Fruit fly (Drosophila melanogaster) whole organism, embryonic: ENCODE data around the gene CG3625.

Source experiments
- Bgb ChIP-seq: fragments of 200-800 bp; sonication (Bioruptor generic); IDR thresholded peaks from 2 replicates; pipeline ENCODE4 v1.3.6; 2022; ENCODE audit warnings: missing biosample characterization, missing genetic modification characterization; ENCODE audit not compliant: partially characterized antibody
- CG1024 ChIP-seq: fragments of 200-800 bp; sonication (Bioruptor generic); IDR thresholded peaks from 2 replicates; pipeline ENCODE4 v1.3.6; 2022; ENCODE audit warnings: missing biosample characterization, missing genetic modification characterization
- CG10431 ChIP-seq: fragments of 200-800 bp; sonication (Bioruptor generic); optimal IDR thresholded peaks from 3 replicates; lab custom pipeline; 2018; ENCODE audit warnings: missing biosample characterization, mild to moderate bottlenecking, missing genetic modification characterization
- CG11093 ChIP-seq: fragments of 200-800 bp; sonication (Bioruptor generic); IDR thresholded peaks from 3 replicates; pipeline ENCODE4 v1.3.6; 2022; ENCODE audit warnings: missing biosample characterization, missing genetic modification characterization
- CG12104 ChIP-seq: fragments of 200-800 bp; sonication (Bioruptor generic); optimal IDR thresholded peaks from 3 replicates; lab custom pipeline; 2016; ENCODE audit warnings: missing biosample characterization, missing genetic modification characterization
- CG12659 ChIP-seq: fragments of 200-800 bp; sonication (Bioruptor generic); optimal IDR thresholded peaks from 3 replicates; lab custom pipeline; 2017; ENCODE audit warnings: mild to moderate bottlenecking, missing biosample characterization, missing genetic modification reagents, missing genetic modification characterization
- CG12744 ChIP-seq: fragments of 200-800 bp; sonication (Bioruptor generic); optimal IDR thresholded peaks from 2 replicates; lab custom pipeline; 2016; ENCODE audit warnings: missing biosample characterization, missing genetic modification characterization
- CG14014 ChIP-seq: fragments of 200-800 bp; sonication (Bioruptor generic); IDR thresholded peaks from 2 replicates; pipeline ENCODE4 v1.3.6; 2022; ENCODE audit warnings: missing biosample characterization, missing genetic modification characterization
- CG15601 ChIP-seq: fragments of 200-800 bp; sonication (Bioruptor generic); optimal IDR thresholded peaks from 3 replicates; lab custom pipeline; 2019; ENCODE audit warnings: missing biosample characterization, mild to moderate bottlenecking, missing genetic modification characterization, moderate library complexity
- CG16813 ChIP-seq: fragments of 200-800 bp; sonication (Bioruptor generic); IDR thresholded peaks from 3 replicates; pipeline ENCODE4 v1.3.6; 2022; ENCODE audit warnings: missing biosample characterization, missing genetic modification characterization; ENCODE audit not compliant: partially characterized antibody
- CG18262 ChIP-seq: fragments of 200-800 bp; optimal IDR thresholded peaks from 3 replicates; lab custom pipeline; 2019; ENCODE audit warnings: missing biosample characterization, mild to moderate bottlenecking, missing genetic modification characterization, moderate library complexity
- CG31388 ChIP-seq: fragments of 200-800 bp; sonication (Bioruptor generic); optimal IDR thresholded peaks from 2 replicates; lab custom pipeline; 2016; ENCODE audit warnings: missing biosample characterization, missing genetic modification characterization
- CG3995 ChIP-seq: fragments of 200-800 bp; sonication (Bioruptor generic); optimal IDR thresholded peaks from 3 replicates; lab custom pipeline; 2016; ENCODE audit warnings: missing biosample characterization, missing genetic modification characterization
- CG6683 ChIP-seq: fragments of 200-800 bp; sonication (Bioruptor generic); optimal IDR thresholded peaks from 2 replicates; lab custom pipeline; 2017; ENCODE audit warnings: missing biosample characterization, mild to moderate bottlenecking, missing genetic modification characterization, missing genetic modification reagents
- CG6791 ChIP-seq: fragments of 200-800 bp; sonication (Bioruptor generic); IDR thresholded peaks from 3 replicates; pipeline ENCODE4 v1.3.6; 2022; ENCODE audit warnings: missing biosample characterization, missing genetic modification characterization; ENCODE audit not compliant: partially characterized antibody
- CG6854 ChIP-seq: fragments of 200-800 bp; sonication (Bioruptor generic); optimal IDR thresholded peaks from 3 replicates; lab custom pipeline; 2017; ENCODE audit warnings: missing biosample characterization, mild to moderate bottlenecking, missing genetic modification characterization
- CG7745 ChIP-seq: fragments of 200-800 bp; sonication (Bioruptor generic); optimal IDR thresholded peaks from 2 replicates; lab custom pipeline; 2018; ENCODE audit warnings: missing biosample characterization, mild to moderate bottlenecking, missing genetic modification characterization, moderate library complexity
- CG9876 ChIP-seq: fragments of 200-800 bp; sonication (Bioruptor generic); optimal IDR thresholded peaks from 2 replicates; lab custom pipeline; 2016; ENCODE audit warnings: missing biosample characterization, missing genetic modification characterization
- CTCF ChIP-seq: fragments of 200-800 bp; sonication (Bioruptor generic); optimal IDR thresholded peaks from 2 replicates; lab custom pipeline; 2017; ENCODE audit warnings: missing biosample characterization, mild to moderate bottlenecking, missing genetic modification characterization, moderate library complexity
- Dad ChIP-seq: fragments of 200-800 bp; sonication (Bioruptor generic); optimal IDR thresholded peaks from 3 replicates; lab custom pipeline; 2016; ENCODE audit warnings: missing biosample characterization, missing genetic modification characterization
- Dbx ChIP-seq: fragments of 200-800 bp; sonication (Bioruptor generic); IDR thresholded peaks from 3 replicates; pipeline ENCODE4 v1.3.6; 2022; ENCODE audit warnings: missing biosample characterization, missing genetic modification characterization
- E2f2 ChIP-seq: fragments of 200-800 bp; sonication (Bioruptor generic); IDR thresholded peaks from 2 replicates; pipeline ENCODE4 v1.3.6; 2022; ENCODE audit warnings: missing biosample characterization, missing genetic modification characterization
- Elba2 ChIP-seq: fragments of 200-800 bp; sonication (Bioruptor generic); optimal IDR thresholded peaks from 3 replicates; lab custom pipeline; 2016; ENCODE audit warnings: missing biosample characterization, missing genetic modification characterization
- H15 ChIP-seq: fragments of 200-800 bp; sonication (Bioruptor generic); IDR thresholded peaks from 3 replicates; pipeline ENCODE4 v1.3.6; 2022; ENCODE audit warnings: missing biosample characterization, missing genetic modification characterization
- HmgD ChIP-seq: fragments of 200-800 bp; sonication (Bioruptor generic); optimal IDR thresholded peaks from 3 replicates; lab custom pipeline; 2016; ENCODE audit warnings: missing biosample characterization, missing genetic modification characterization
- Hr3 ChIP-seq: fragments of 200-800 bp; sonication (Bioruptor generic); optimal IDR thresholded peaks from 3 replicates; lab custom pipeline; 2016; ENCODE audit warnings: missing biosample characterization, missing genetic modification characterization
- Hsf ChIP-seq: fragments of 200-800 bp; sonication (Bioruptor generic); optimal IDR thresholded peaks from 3 replicates; lab custom pipeline; 2016; ENCODE audit warnings: missing biosample characterization, missing genetic modification characterization
- Spps ChIP-seq: fragments of 200-800 bp; sonication (Bioruptor generic); optimal IDR thresholded peaks from 2 replicates; lab custom pipeline; 2018; ENCODE audit warnings: missing biosample characterization, mild to moderate bottlenecking, missing genetic modification characterization
- al ChIP-seq: fragments of 200-800 bp; sonication (Bioruptor generic); IDR thresholded peaks from 2 replicates; pipeline ENCODE4 v1.3.6; 2022; ENCODE audit warnings: missing biosample characterization, missing genetic modification characterization
- amos ChIP-seq: fragments of 200-800 bp; sonication (Bioruptor generic); IDR thresholded peaks from 2 replicates; pipeline ENCODE4 v1.3.6; 2022; ENCODE audit warnings: missing biosample characterization, missing genetic modification characterization; ENCODE audit not compliant: partially characterized antibody
- bab2 ChIP-seq: fragments of 200-800 bp; sonication (Bioruptor generic); optimal IDR thresholded peaks from 2 replicates; lab custom pipeline; 2016; ENCODE audit warnings: missing biosample characterization, missing genetic modification characterization
- cas ChIP-seq: fragments of 200-800 bp; sonication (Bioruptor generic); IDR thresholded peaks from 2 replicates; pipeline ENCODE4 v1.3.6; 2022; ENCODE audit warnings: missing biosample characterization, missing genetic modification characterization
- corto ChIP-seq: fragments of 200-800 bp; sonication (Bioruptor generic); optimal IDR thresholded peaks from 2 replicates; lab custom pipeline; 2016; ENCODE audit warnings: missing biosample characterization, mild to moderate bottlenecking, missing genetic modification characterization, moderate library complexity
- crp ChIP-seq, 2 experiments: fragments of 200-800 bp; sonication (Bioruptor generic); optimal IDR thresholded peaks; 2 replicates in 1 of 2; 3 replicates in 1 of 2; lab custom pipeline; 2017; ENCODE audit warnings: missing biosample characterization in 2 of 2, missing genetic modification characterization in 2 of 2, mild to moderate bottlenecking in 1 of 2, moderate library complexity in 1 of 2
- eve ChIP-seq, 2 experiments: fragments of >200 bp; optimal IDR thresholded peaks; 2 replicates each; lab custom pipeline; 2017; ENCODE audit warnings: missing biosample characterization in 2 of 2, missing genetic modification characterization in 2 of 2
- gem ChIP-seq: fragments of 200-800 bp; sonication (Bioruptor generic); optimal IDR thresholded peaks from 2 replicates; lab custom pipeline; 2019; ENCODE audit warnings: missing biosample characterization, mild to moderate bottlenecking, missing genetic modification characterization, moderate library complexity
- gt ChIP-seq: fragments of 200-800 bp; sonication (Bioruptor generic); IDR thresholded peaks from 2 replicates; pipeline ENCODE4 v1.3.6; 2022; ENCODE audit warnings: missing biosample characterization, missing genetic modification characterization
- her ChIP-seq: fragments of 200-800 bp; sonication (Bioruptor generic); optimal IDR thresholded peaks from 2 replicates; lab custom pipeline; 2016; ENCODE audit warnings: missing biosample characterization, missing genetic modification characterization
- kah ChIP-seq: fragments of 200-800 bp; sonication (Bioruptor generic); optimal IDR thresholded peaks from 2 replicates; lab custom pipeline; 2018; ENCODE audit warnings: missing biosample characterization, mild to moderate bottlenecking, missing genetic modification characterization
- ken ChIP-seq: fragments of 200-800 bp; sonication (Bioruptor generic); IDR thresholded peaks from 3 replicates; pipeline ENCODE4 v1.3.6; 2022; ENCODE audit warnings: missing biosample characterization, missing genetic modification characterization
- lmd ChIP-seq: fragments of 200-800 bp; sonication (Bioruptor generic); IDR thresholded peaks from 2 replicates; pipeline ENCODE4 v1.3.6; 2022; ENCODE audit warnings: missing biosample characterization, missing genetic modification characterization
- org-1 ChIP-seq: fragments of 200-800 bp; sonication (Bioruptor generic); optimal IDR thresholded peaks from 2 replicates; lab custom pipeline; 2017; ENCODE audit warnings: missing biosample characterization, missing genetic modification characterization
- pnt ChIP-seq: fragments of 200-800 bp; sonication (Bioruptor generic); optimal IDR thresholded peaks from 3 replicates; lab custom pipeline; 2016; ENCODE audit warnings: missing biosample characterization, missing genetic modification characterization
- pum ChIP-seq: fragments of 200-800 bp; sonication (Bioruptor generic); optimal IDR thresholded peaks from 2 replicates; lab custom pipeline; 2016; ENCODE audit warnings: missing biosample characterization, missing genetic modification characterization
- shn ChIP-seq: fragments of 200-800 bp; sonication (Bioruptor generic); optimal IDR thresholded peaks from 3 replicates; lab custom pipeline; 2016; ENCODE audit warnings: missing biosample characterization, missing genetic modification characterization
- tin ChIP-seq: fragments of 200-800 bp; sonication (Bioruptor generic); optimal IDR thresholded peaks from 3 replicates; lab custom pipeline; 2016; ENCODE audit warnings: missing biosample characterization, missing genetic modification characterization
- tll ChIP-seq, 2 experiments: fragments of 200-800 bp in 1 of 2; fragments of >200 bp in 1 of 2; sonication (Bioruptor generic) in 1 of 2; optimal IDR thresholded peaks; 2 replicates each; lab custom pipeline; 2017 to 2019; ENCODE audit warnings: missing biosample characterization in 2 of 2, missing genetic modification characterization in 2 of 2, mild to moderate bottlenecking in 1 of 2, moderate library complexity in 1 of 2
- tna ChIP-seq: fragments of 200-800 bp; sonication (Bioruptor generic); IDR thresholded peaks from 2 replicates; pipeline ENCODE4 v1.3.6; 2022; ENCODE audit warnings: missing biosample characterization, missing genetic modification characterization; ENCODE audit not compliant: partially characterized antibody
- unpg ChIP-seq: fragments of 200-800 bp; sonication (Bioruptor generic); optimal IDR thresholded peaks from 3 replicates; lab custom pipeline; 2018; ENCODE audit warnings: missing biosample characterization, mild to moderate bottlenecking, missing genetic modification characterization, moderate library complexity
- yki ChIP-seq: fragments of >200 bp; optimal IDR thresholded peaks from 3 replicates; lab custom pipeline; 2018
- zfh2 ChIP-seq: fragments of 200-800 bp; sonication (Bioruptor generic); optimal IDR thresholded peaks from 2 replicates; lab custom pipeline; 2016; ENCODE audit warnings: missing biosample characterization, missing genetic modification characterization

Gene CG3625

dm6 chr2L:285596-286023 is 6.0 kb downstream of the CG3625 start (continued):
- TF ChIP-seq CG16813 (GFP tag; lab: Robert Waterston, UW) (no peak), CG14014 (GFP tag; lab: Robert Waterston, UW) (peak; percentile 21; the same call in 1 of the 2 replicates), Hsf (GFP tag; lab: Kevin White, UChicago) (peak; percentile 28), bab2 (GFP tag; lab: Kevin White, UChicago) (peak; percentile 36), CG15601 (tag; lab: Kevin White, UChicago) (peak; percentile 46), al (GFP tag; lab: Robert Waterston, UW) (0 out of 2 replicates have a peak, but pooled peaks have one; percentile 33), Hr3 (GFP tag; lab: Kevin White, UChicago) (peak; percentile 29), CG11093 (GFP tag; lab: Robert Waterston, UW) (no peak), CG12104 (GFP tag; lab: Kevin White, UChicago) (no peak), E2f2 (peak; percentile 49; the same call in 1 of the 2 replicates), gem (tag; lab: Kevin White, UChicago) (peak; percentile 72), CG7745 (tag; lab: Kevin White, UChicago) (no peak), lmd (peak; percentile 9; the same call in 1 of the 2 replicates), CG12659 (GFP tag; lab: Kevin White, UChicago) (peak; percentile 80), amos (GFP tag; lab: Robert Waterston, UW) (peak; percentile 37; the same call in 1 of the 2 replicates), gt (GFP tag; lab: Robert Waterston, UW) (no peak), eve (GFP tag; optimal IDR thresholded peaks at IDR 0.05; lab: Kevin White, UChicago) (no peak), pum (GFP tag; lab: Kevin White, UChicago) (peak; percentile 12), her (GFP tag; lab: Kevin White, UChicago) (peak; percentile 47), CG18262 (tag; lab: Kevin White, UChicago) (peak; percentile 38), tin (GFP tag; lab: Kevin White, UChicago) (peak; percentile 47), tna (0 out of 2 replicates have a peak, but pooled peaks have one; percentile 14), corto (GFP tag; lab: Kevin White, UChicago) (no peak), Spps (tag; lab: Kevin White, UChicago) (peak; percentile 38), HmgD (GFP tag; lab: Kevin White, UChicago) (no peak), tll (GFP tag; optimal IDR thresholded peaks at IDR 0.05; lab: Kevin White, UChicago) (no peak), Bgb (GFP tag; lab: Robert Waterston, UW) (peak; percentile 53; the same call in 1 of the 2 replicates), Dbx (GFP tag; lab: Robert Waterston, UW) (peak; percentile 64; the same call in 2 of the 3 replicates), unpg (GFP tag; lab: Kevin White, UChicago) (peak; percentile 58), shn (GFP tag; lab: Kevin White, UChicago) (peak; percentile 50), yki (lab: Kevin White, UChicago) (no peak), pnt (peak; percentile 1), CG1024 (no peak), CTCF (GFP tag; lab: Kevin White, UChicago) (peak; percentile 25), CG9876 (no peak), ken (GFP tag; lab: Robert Waterston, UW) (0 out of 3 replicates have a peak, but pooled peaks have one; percentile 29), H15 (GFP tag; lab: Robert Waterston, UW) (no peak), kah (GFP tag; lab: Kevin White, UChicago) (peak; percentile 27), cas (GFP tag; lab: Robert Waterston, UW) (no peak), CG6791 (GFP tag; lab: Robert Waterston, UW) (peak; percentile 57; the same call in 1 of the 3 replicates), CG3995 (GFP tag; lab: Kevin White, UChicago) (no peak), org-1 (no peak), CG10431 (peak; percentile 62), Elba2 (GFP tag; lab: Kevin White, UChicago) (no peak), CG31388 (no peak), CG12744 (GFP tag; lab: Kevin White, UChicago) (no peak), CG6854 (peak; percentile 55), CG6683 (GFP tag; lab: Kevin White, UChicago) (no peak), crp (GFP tag; optimal IDR thresholded peaks at IDR 0.05; lab: Kevin White, UChicago) (peak in 1 of 2 experiments; percentile 44), Dad (GFP tag; lab: Kevin White, UChicago) (peak; percentile 5), zfh2 (GFP tag; lab: Kevin White, UChicago) (peak; percentile 47)
